Worm (Caenorhabditis elegans) whole organism, L3 larva: Measurements from ENCODE around the gene ent-3.

Source experiments
- nfya-1 ChIP-seq: sonication (generic microtip); optimal IDR thresholded peaks from 2 replicates; lab custom pipeline; 2017; ENCODE audit warnings: missing genetic modification characterization, mild to moderate bottlenecking, missing compliant biosample characterization, antibody characterized with exemption, moderate library complexity; ENCODE audit not compliant: insufficient read depth
- pha-4 ChIP-seq: fragments of 150-350 bp; optimal IDR thresholded peaks from 2 replicates; lab custom pipeline; 2014; ENCODE audit warnings: missing biosample characterization, missing genetic modification reagents, missing genetic modification characterization

- TF ChIP-seq pha-4 (no peak), nfya-1 (no peak)
Measured at ce11 chrV:14267326-14267942, 31.6 kb upstream of the ent-3 start.
